Fruit fly (Drosophila melanogaster) whole organism, wandering third instar larva: ENCODE measurements around the gene Shal.
A peak's percentile ranks its signal among the peaks of the same experiment; 100 is the strongest.

ENCODE experiments used
- Dfd ChIP-seq: fragments of >200 bp; optimal IDR thresholded peaks from 2 replicates; lab custom pipeline; 2017; ENCODE audit warnings: missing biosample characterization, missing genetic modification characterization
- Myc ChIP-seq: fragments of >200 bp; optimal IDR thresholded peaks from 2 replicates; lab custom pipeline; 2017
- br ChIP-seq: fragments of 200-800 bp; sonication (Bioruptor generic); optimal IDR thresholded peaks from 2 replicates; lab custom pipeline; 2016; ENCODE audit warnings: missing biosample characterization, missing genetic modification characterization
- dl ChIP-seq, 2 experiments: fragments of 175-275, 200-275 bp in 1 of 2; fragments of 200-275 bp in 1 of 2; sonication (Bioruptor generic); optimal IDR thresholded peaks; lab custom pipeline; 2018; ENCODE audit warnings: mild to moderate bottlenecking in 2 of 2, missing biosample characterization in 2 of 2, missing genetic modification characterization in 2 of 2, moderate library complexity in 2 of 2; ENCODE audit not compliant: partially characterized antibody in 2 of 2, insufficient read depth in 1 of 2
- dsf ChIP-seq: sonication (Bioruptor generic); optimal IDR thresholded peaks from 2 replicates; lab custom pipeline; 2016; ENCODE audit warnings: missing biosample characterization, missing genetic modification characterization, borderline replicate concordance
- lola ChIP-seq: fragments of >200 bp; optimal IDR thresholded peaks from 2 replicates; lab custom pipeline; 2017; ENCODE audit warnings: missing biosample characterization, missing genetic modification characterization
- pan ChIP-seq: fragments of >200 bp; optimal IDR thresholded peaks from 2 replicates; lab custom pipeline; 2017
- tai ChIP-seq: sonication (Bioruptor generic); optimal IDR thresholded peaks from 2 replicates; lab custom pipeline; 2016; ENCODE audit warnings: missing biosample characterization, missing genetic modification characterization
- usp ChIP-seq: fragments of >200 bp; optimal IDR thresholded peaks from 2 replicates; lab custom pipeline; 2017; ENCODE audit warnings: missing biosample characterization, missing genetic modification characterization

DNA sequence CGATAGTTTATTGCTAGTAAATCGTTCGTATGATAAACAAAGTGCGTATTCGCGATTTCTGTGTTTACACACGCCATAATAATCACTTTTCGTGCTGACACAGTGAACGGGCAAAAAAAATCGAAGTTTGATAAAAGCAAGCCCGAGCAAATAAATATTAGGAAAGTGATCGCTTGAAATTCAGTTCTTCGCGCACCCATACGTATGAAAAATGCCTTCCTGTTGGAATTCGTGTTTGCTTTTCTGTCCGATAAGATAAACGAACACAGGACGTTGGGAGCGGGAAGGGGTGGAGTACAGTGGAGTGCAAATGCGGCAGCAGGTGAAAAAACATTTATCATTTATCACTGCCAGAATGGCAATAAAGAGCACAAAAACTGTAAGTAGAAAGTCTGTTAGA lies 46.3 kb upstream of the Shal start:
- TF ChIP-seq pan (lab: Kevin White, UChicago) (no peak), usp (GFP tag; lab: Kevin White, UChicago) (no peak), dl (GFP tag; optimal IDR thresholded peaks at IDR 0.05; lab: Kevin White, UChicago; ENCODE audit: insufficient read depth in 1 of 2, partially characterized antibody in 2 of 2) (no peak), Myc (lab: Kevin White, UChicago) (no peak), Dfd (GFP tag; lab: Kevin White, UChicago) (no peak), lola (GFP tag; lab: Kevin White, UChicago) (no peak), tai (GFP tag; lab: Kevin White, UChicago) (no peak), dsf (GFP tag; lab: Kevin White, UChicago) (no peak), br (GFP tag; lab: Kevin White, UChicago) (peak; percentile 60)
